Fruit fly (Drosophila melanogaster): ENCODE results near the gene CG14265.
A peak's percentile ranks its signal among the peaks of the same experiment; 100 is the strongest.

Gene CG14265

DNA sequence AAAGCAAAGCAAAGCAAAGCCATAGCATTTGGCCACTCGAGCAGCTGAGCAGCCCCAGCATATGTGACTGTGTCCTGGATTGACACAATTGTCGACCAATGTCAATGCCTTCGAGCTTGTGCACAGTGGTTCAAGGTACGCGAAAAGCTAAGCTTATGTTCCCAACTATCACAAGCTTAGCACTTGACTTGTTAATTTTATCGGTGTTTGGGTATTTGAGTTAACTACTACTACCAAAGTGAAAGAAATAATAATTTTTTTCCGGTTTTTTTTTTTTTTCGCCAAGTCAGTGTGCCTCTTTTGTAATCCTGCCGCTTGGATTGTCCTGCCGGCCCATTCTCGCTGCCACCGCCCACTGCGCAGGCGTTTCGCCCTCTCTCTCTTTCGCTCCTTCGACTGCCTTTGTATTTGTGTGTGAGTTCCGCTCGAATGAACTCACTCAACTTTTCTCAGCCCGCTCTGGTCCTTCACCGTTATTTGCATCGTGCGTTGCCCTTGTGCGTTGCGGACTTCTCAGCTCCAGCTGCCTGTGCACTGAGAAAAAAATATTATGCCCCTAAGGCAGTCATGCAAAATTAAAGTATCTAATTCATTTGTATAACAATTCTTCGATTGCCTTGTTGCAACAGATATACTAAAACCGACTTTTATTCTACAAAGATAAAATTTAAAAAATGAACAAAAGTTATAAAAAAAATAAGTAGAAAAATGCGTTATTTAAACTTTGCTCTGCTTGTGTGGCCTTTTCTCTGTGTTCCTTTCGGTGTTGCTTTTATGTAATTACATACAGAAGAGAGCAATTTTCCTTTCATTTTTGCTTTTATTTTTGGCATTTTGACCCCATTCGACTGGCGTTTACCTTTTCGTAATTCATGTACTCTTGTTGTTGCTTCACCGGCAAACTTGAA is 30.3 kb downstream of the CG14265 start:
- TF ChIP-seq acj6 (GFP tag; optimal IDR thresholded peaks at IDR 0.05) (peak; percentile 51), CG32006 (GFP tag; optimal IDR thresholded peaks at IDR 0.05) (peak; percentile 32), Lpt (GFP tag; optimal IDR thresholded peaks at IDR 0.05) (no peak), CG8119 (GFP tag; IDR thresholded peaks at IDR 0.05) (peak; percentile 55; the same call in 2 of the 3 replicates), CG31627 (GFP tag; optimal IDR thresholded peaks at IDR 0.05) (peak; percentile 41), CG10669 (GFP tag; optimal IDR thresholded peaks at IDR 0.05) (peak; percentile 47), CG6808 (GFP tag; optimal IDR thresholded peaks at IDR 0.05) (peak; percentile 31), esn (GFP tag; optimal IDR thresholded peaks at IDR 0.05) (peak; percentile 52), fkh (GFP tag; optimal IDR thresholded peaks at IDR 0.05) (no peak), Ets21C (GFP tag; optimal IDR thresholded peaks at IDR 0.05) (peak; percentile 31), net (GFP tag; optimal IDR thresholded peaks at IDR 0.05) (peak; percentile 28), dsx (GFP tag; optimal IDR thresholded peaks at IDR 0.05; ENCODE audit: poor library complexity, severe bottlenecking) (no peak), spab (GFP tag; optimal IDR thresholded peaks at IDR 0.05) (peak; percentile 40), CG34406 (GFP tag; optimal IDR thresholded peaks at IDR 0.05) (peak; percentile 30), Met (GFP tag; optimal IDR thresholded peaks at IDR 0.05) (peak; percentile 59), CG3032 (tag; optimal IDR thresholded peaks at IDR 0.05) (no peak), Blimp-1 (GFP tag; optimal IDR thresholded peaks at IDR 0.05) (no peak), dac (GFP tag; optimal IDR thresholded peaks at IDR 0.05) (no peak), pdm3 (GFP tag; optimal IDR thresholded peaks at IDR 0.05) (peak; percentile 33), svp (GFP tag) (peak; percentile 71), Eip75B (GFP tag; optimal IDR thresholded peaks at IDR 0.05) (peak; percentile 55), CG6163 (GFP tag; IDR thresholded peaks at IDR 0.05) (peak; percentile 79), CG3919 (GFP tag; optimal IDR thresholded peaks at IDR 0.05) (peak; percentile 57), CG6792 (GFP tag; optimal IDR thresholded peaks at IDR 0.05) (peak; percentile 51), CG10631 (GFP tag; optimal IDR thresholded peaks at IDR 0.05) (peak; percentile 27), cyc (GFP tag; optimal IDR thresholded peaks at IDR 0.05) (peak; percentile 45), vri (GFP tag; optimal IDR thresholded peaks at IDR 0.05) (peak; percentile 33), Eip78C (GFP tag) (peak; percentile 87), ss (GFP tag; optimal IDR thresholded peaks at IDR 0.05) (no peak), CG9139 (GFP tag; optimal IDR thresholded peaks at IDR 0.05) (no peak), salr (GFP tag; optimal IDR thresholded peaks at IDR 0.05) (peak in 1 of 2 experiments; percentile 26), Ets96B (tag; optimal IDR thresholded peaks at IDR 0.05) (peak; percentile 17), topi (GFP tag; optimal IDR thresholded peaks at IDR 0.05) (peak; percentile 52), achi (GFP tag; optimal IDR thresholded peaks at IDR 0.05) (peak; percentile 60), fd85E (GFP tag; optimal IDR thresholded peaks at IDR 0.05) (peak; percentile 31), lz (GFP tag; optimal IDR thresholded peaks at IDR 0.05) (peak; percentile 47), CG6276 (GFP tag; optimal IDR thresholded peaks at IDR 0.05) (peak; percentile 19), fd59A (GFP tag; optimal IDR thresholded peaks at IDR 0.05) (peak; percentile 9), Sox15 (GFP tag; optimal IDR thresholded peaks at IDR 0.05) (peak; percentile 23), Sox102F (GFP tag; optimal IDR thresholded peaks at IDR 0.05) (peak; percentile 48), CG4318 (GFP tag; optimal IDR thresholded peaks at IDR 0.05) (no peak), Gug (GFP tag; IDR thresholded peaks at IDR 0.05) (0 out of 2 replicates have a peak, but pooled peaks have one; percentile 17), CG11294 (GFP tag; IDR thresholded peaks at IDR 0.05) (peak; percentile 41), CG8632 (GFP tag; optimal IDR thresholded peaks at IDR 0.05) (peak; percentile 26), CG16779 (tag; optimal IDR thresholded peaks at IDR 0.05) (no peak), CG11902 (GFP tag; optimal IDR thresholded peaks at IDR 0.05) (peak; percentile 22), CG6854 (GFP tag; optimal IDR thresholded peaks at IDR 0.05) (no peak), Eip93F (GFP tag; optimal IDR thresholded peaks at IDR 0.05) (no peak), CG8319 (GFP tag; optimal IDR thresholded peaks at IDR 0.05) (peak; percentile 23)
